Worm (Caenorhabditis elegans) whole organism, early embryonic: ENCODE results near the gene srlf-22.

Experiments
- aly-1 ChIP-seq: sonication (generic microtip); optimal IDR thresholded peaks from 2 replicates; lab custom pipeline; 2016; ENCODE audit warnings: missing genetic modification characterization, missing compliant biosample characterization
- ama-1 ChIP-seq: fragments of 150-350 bp; optimal IDR thresholded peaks from 2 replicates; lab custom pipeline; 2014
- ceh-13 ChIP-seq: fragments of 200-800 bp; sonication (Bioruptor generic); optimal IDR thresholded peaks from 2 replicates; lab custom pipeline; 2018; ENCODE audit warnings: mild to moderate bottlenecking, missing genetic modification characterization, missing compliant biosample characterization
- ets-7 ChIP-seq: sonication (generic microtip); optimal IDR thresholded peaks from 2 replicates; lab custom pipeline; 2016; ENCODE audit warnings: missing genotype, missing genetic modification characterization, missing compliant biosample characterization
- flt-1 ChIP-seq: fragments of 200-800 bp; sonication (Bioruptor generic); IDR thresholded peaks from 2 replicates; pipeline ENCODE4 v1.3.6; 2022; ENCODE audit warnings: missing genetic modification characterization, missing compliant biosample characterization
- hmbx-1 ChIP-seq: sonication (generic microtip); optimal IDR thresholded peaks from 2 replicates; lab custom pipeline; 2016; ENCODE audit warnings: mild to moderate bottlenecking, missing genetic modification characterization, missing compliant biosample characterization
- hmg-4 ChIP-seq: fragments of 200-800 bp; sonication (Bioruptor generic); optimal IDR thresholded peaks from 2 replicates; lab custom pipeline; 2018; ENCODE audit warnings: mild to moderate bottlenecking, missing genetic modification characterization, missing compliant biosample characterization
- pes-1 ChIP-seq: fragments of 200-800 bp; sonication (Bioruptor generic); IDR thresholded peaks from 2 replicates; pipeline ENCODE4 v1.3.6; 2022; ENCODE audit warnings: missing genetic modification reagents, missing genetic modification characterization, missing compliant biosample characterization
- scrt-1 ChIP-seq: fragments of 200-800 bp; sonication (Bioruptor generic); IDR thresholded peaks from 2 replicates; pipeline ENCODE4 v1.3.6; 2022; ENCODE audit warnings: missing genetic modification characterization, missing compliant biosample characterization
- sea-1 ChIP-seq: fragments of 200-800 bp; sonication (Bioruptor generic); conservative IDR thresholded peaks from 2 replicates; pipeline ENCODE4 v1.3.6; 2022; ENCODE audit warnings: missing genetic modification characterization, missing compliant biosample characterization
- tbx-37 ChIP-seq: fragments of 200-800 bp; sonication (Bioruptor generic); conservative IDR thresholded peaks from 2 replicates; pipeline ENCODE4 v1.3.6; 2022; ENCODE audit warnings: missing genetic modification reagents, missing genetic modification characterization, missing compliant biosample characterization

DNA sequence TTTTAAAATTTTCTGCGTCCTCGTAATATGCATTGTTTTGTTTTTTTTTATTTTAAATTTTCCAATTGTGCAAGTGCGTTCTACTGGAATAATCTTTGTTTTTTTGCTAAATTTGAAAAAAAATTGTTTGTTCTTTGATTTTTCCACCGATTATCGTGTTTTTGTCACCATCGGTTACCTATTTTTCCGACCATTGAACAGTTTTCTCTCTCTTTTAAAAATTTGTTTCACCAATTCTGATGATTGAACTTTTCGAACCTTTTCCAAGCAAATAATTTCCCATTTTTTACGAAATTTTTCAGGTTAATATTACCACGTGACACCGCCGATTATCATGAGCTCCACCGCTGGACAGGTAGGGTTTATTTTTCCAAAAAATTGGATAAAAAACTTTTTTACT lies 20.5 kb downstream of the srlf-22 start, which contains the start of gene adh-5:
- TF ChIP-seq ama-1 (lab: Kevin White, UChicago) (no peak), ceh-13 (GFP tag; lab: Kevin White, UChicago) (no peak), ets-7 (no peak), hmbx-1 (tag; lab: Kevin White, UChicago) (no peak), aly-1 (tag; lab: Kevin White, UChicago) (no peak), hmg-4 (no peak), flt-1 (GFP tag; lab: Robert Waterston, UW) (no peak), sea-1 (GFP tag; lab: Robert Waterston, UW) (no peak), tbx-37 (GFP tag; lab: Robert Waterston, UW) (no peak), scrt-1 (no peak), pes-1 (GFP tag; lab: Robert Waterston, UW) (no peak)
